Worm (Caenorhabditis elegans) whole organism, early embryonic: Measurements from ENCODE around the gene C27D6.12.

Experiments
- B0310.2 ChIP-seq: sonication (generic microtip); optimal IDR thresholded peaks from 2 replicates; lab custom pipeline; 2016; ENCODE audit warnings: mild to moderate bottlenecking, missing genetic modification characterization, missing compliant biosample characterization
- F13C5.2 ChIP-seq: sonication (generic microtip); optimal IDR thresholded peaks from 2 replicates; lab custom pipeline; 2017; ENCODE audit warnings: mild to moderate bottlenecking, missing genetic modification characterization, inconsistent platforms, missing compliant biosample characterization
- ama-1 ChIP-seq: fragments of 150-350 bp; optimal IDR thresholded peaks from 2 replicates; lab custom pipeline; 2014
- ceh-13 ChIP-seq: fragments of 200-800 bp; sonication (Bioruptor generic); optimal IDR thresholded peaks from 2 replicates; lab custom pipeline; 2018; ENCODE audit warnings: mild to moderate bottlenecking, missing genetic modification characterization, missing compliant biosample characterization
- ceh-36 ChIP-seq: sonication (generic microtip); optimal IDR thresholded peaks from 2 replicates; lab custom pipeline; 2016; ENCODE audit warnings: missing genetic modification characterization, inconsistent platforms, missing compliant biosample characterization
- ets-7 ChIP-seq: sonication (generic microtip); optimal IDR thresholded peaks from 2 replicates; lab custom pipeline; 2016; ENCODE audit warnings: missing genotype, missing genetic modification characterization, missing compliant biosample characterization
- flt-1 ChIP-seq: fragments of 200-800 bp; sonication (Bioruptor generic); IDR thresholded peaks from 2 replicates; pipeline ENCODE4 v1.3.6; 2022; ENCODE audit warnings: missing genetic modification characterization, missing compliant biosample characterization
- hnd-1 ChIP-seq: sonication (generic microtip); optimal IDR thresholded peaks from 2 replicates; lab custom pipeline; 2016; ENCODE audit warnings: missing genetic modification characterization, missing compliant biosample characterization
- tbx-11 ChIP-seq: fragments of 200-800 bp; sonication (Bioruptor generic); IDR thresholded peaks from 2 replicates; pipeline ENCODE4 v1.3.6; 2022; ENCODE audit warnings: missing genetic modification characterization, missing compliant biosample characterization
- tra-4 ChIP-seq: sonication (generic microtip); optimal IDR thresholded peaks from 2 replicates; lab custom pipeline; 2017; ENCODE audit warnings: missing genetic modification characterization, missing compliant biosample characterization

ce11 chrII:5211970-5212369, 34.2 kb upstream of the C27D6.12 start, which contains the start of gene C34F11.2:
- no peak for TF ChIP-seq ama-1 (lab: Kevin White, UChicago)
- TF ChIP-seq tra-4 (tag; lab: Kevin White, UChicago) = no peak
- TF ChIP-seq ceh-13 (GFP tag; lab: Kevin White, UChicago) = no peak
- no peak for TF ChIP-seq ets-7 (tag; lab: Kevin White, UChicago)
- no peak for TF ChIP-seq hnd-1 (tag; lab: Kevin White, UChicago)
- TF ChIP-seq F13C5.2 (tag; lab: Kevin White, UChicago) = no peak
- no peak for TF ChIP-seq ceh-36 (tag; lab: Kevin White, UChicago)
- TF ChIP-seq tbx-11 = no peak
- TF ChIP-seq flt-1 = no peak
- no peak for TF ChIP-seq B0310.2 (tag; lab: Kevin White, UChicago)
